Fruit fly (Drosophila melanogaster) whole organism, wandering third instar larva: ENCODE results near the gene CG13722.

Experiments
- Abd-B ChIP-seq: fragments of >200 bp; optimal IDR thresholded peaks from 2 replicates; lab custom pipeline; 2017; ENCODE audit warnings: missing biosample characterization, missing genetic modification characterization
- CG32264 ChIP-seq: fragments of 200-800 bp; sonication (Bioruptor generic); optimal IDR thresholded peaks from 2 replicates; lab custom pipeline; 2016; ENCODE audit warnings: missing biosample characterization, missing genetic modification characterization
- CG9705 ChIP-seq: fragments of 200-800 bp; sonication (Bioruptor generic); optimal IDR thresholded peaks from 2 replicates; lab custom pipeline; 2018; ENCODE audit warnings: missing biosample characterization, mild to moderate bottlenecking, missing genetic modification characterization
- CrebA ChIP-seq: fragments of 200-800 bp; sonication (Bioruptor generic); optimal IDR thresholded peaks from 2 replicates; lab custom pipeline; 2016; ENCODE audit warnings: missing biosample characterization, mild to moderate bottlenecking, missing genetic modification characterization, borderline replicate concordance
- Dfd ChIP-seq: fragments of >200 bp; optimal IDR thresholded peaks from 2 replicates; lab custom pipeline; 2017; ENCODE audit warnings: missing biosample characterization, missing genetic modification characterization
- GATAd ChIP-seq: sonication (Bioruptor generic); optimal IDR thresholded peaks from 2 replicates; lab custom pipeline; 2016; ENCODE audit warnings: missing biosample characterization, missing genetic modification characterization
- HLH106 ChIP-seq: fragments of 200-800 bp; optimal IDR thresholded peaks from 3 replicates; lab custom pipeline; 2019; ENCODE audit warnings: missing biosample characterization, mild to moderate bottlenecking, missing genetic modification characterization, moderate library complexity
- Hnf4 ChIP-seq: fragments of 200-800 bp; sonication (Bioruptor generic); optimal IDR thresholded peaks from 2 replicates; lab custom pipeline; 2016; ENCODE audit warnings: missing biosample characterization, mild to moderate bottlenecking, missing genetic modification characterization
- Jra ChIP-seq: sonication (Bioruptor generic); optimal IDR thresholded peaks from 2 replicates; lab custom pipeline; 2016; ENCODE audit warnings: missing biosample characterization, missing genetic modification characterization
- Mio ChIP-seq: sonication (Bioruptor generic); optimal IDR thresholded peaks from 2 replicates; lab custom pipeline; 2016; ENCODE audit warnings: missing biosample characterization, missing genetic modification characterization
- Myc ChIP-seq: fragments of >200 bp; optimal IDR thresholded peaks from 2 replicates; lab custom pipeline; 2017
- N ChIP-seq: fragments of >200 bp; optimal IDR thresholded peaks from 2 replicates; lab custom pipeline; 2018; ENCODE audit warnings: missing biosample characterization, missing external identifiers, missing genetic modification characterization
- OdsH ChIP-seq: fragments of 200-800 bp; sonication (Bioruptor generic); optimal IDR thresholded peaks from 2 replicates; lab custom pipeline; 2016; ENCODE audit warnings: missing biosample characterization, mild to moderate bottlenecking, missing genetic modification characterization
- Rel ChIP-seq, 2 experiments: fragments of 200-800 bp; sonication (Bioruptor generic) in 1 of 2; optimal IDR thresholded peaks; 2 replicates in 1 of 2; 3 replicates in 1 of 2; lab custom pipeline; 2016 to 2019; ENCODE audit warnings: mild to moderate bottlenecking in 2 of 2, missing biosample characterization in 2 of 2, missing genetic modification characterization in 2 of 2, moderate library complexity in 1 of 2
- Sp1 ChIP-seq: fragments of 200-800 bp; sonication (Bioruptor generic); optimal IDR thresholded peaks from 3 replicates; lab custom pipeline; 2019; ENCODE audit warnings: missing biosample characterization, mild to moderate bottlenecking, missing genetic modification characterization, moderate library complexity
- Vsx2 ChIP-seq: fragments of 200-300, 225-300 bp; sonication (Bioruptor generic); optimal IDR thresholded peaks from 2 replicates; lab custom pipeline; 2018; ENCODE audit warnings: missing biosample characterization, missing genetic modification characterization; ENCODE audit not compliant: partially characterized antibody
- br ChIP-seq: fragments of 200-800 bp; sonication (Bioruptor generic); optimal IDR thresholded peaks from 2 replicates; lab custom pipeline; 2016; ENCODE audit warnings: missing biosample characterization, missing genetic modification characterization
- brk ChIP-seq: fragments of 200-800 bp; sonication (Bioruptor generic); optimal IDR thresholded peaks from 2 replicates; lab custom pipeline; 2016; ENCODE audit warnings: missing biosample characterization, mild to moderate bottlenecking, missing genetic modification characterization
- dl ChIP-seq, 2 experiments: fragments of 175-275, 200-275 bp in 1 of 2; fragments of 200-275 bp in 1 of 2; sonication (Bioruptor generic); optimal IDR thresholded peaks; lab custom pipeline; 2018; ENCODE audit warnings: mild to moderate bottlenecking in 2 of 2, missing biosample characterization in 2 of 2, missing genetic modification characterization in 2 of 2, moderate library complexity in 2 of 2; ENCODE audit not compliant: partially characterized antibody in 2 of 2, insufficient read depth in 1 of 2
- dmrt93B ChIP-seq: fragments of 200-800 bp; sonication (Bioruptor generic); optimal IDR thresholded peaks from 2 replicates; lab custom pipeline; 2018; ENCODE audit warnings: missing biosample characterization, mild to moderate bottlenecking, missing genetic modification characterization
- ey ChIP-seq: fragments of 200-800 bp; sonication (Bioruptor generic); optimal IDR thresholded peaks from 2 replicates; lab custom pipeline; 2016; ENCODE audit warnings: missing biosample characterization, missing genetic modification characterization
- foxo ChIP-seq, 2 experiments: fragments of 200-800 bp; sonication (Bioruptor generic); optimal IDR thresholded peaks; 2 replicates in 1 of 2; 3 replicates in 1 of 2; lab custom pipeline; 2016 to 2017; ENCODE audit warnings: missing biosample characterization in 2 of 2, missing genetic modification characterization in 2 of 2
- h ChIP-seq: fragments of 200-800 bp; sonication (Bioruptor generic); optimal IDR thresholded peaks from 3 replicates; lab custom pipeline; 2016; ENCODE audit warnings: missing biosample characterization, mild to moderate bottlenecking, missing genetic modification characterization
- jim ChIP-seq: fragments of 175-275, 200-325 bp; sonication (Bioruptor generic); optimal IDR thresholded peaks from 2 replicates; lab custom pipeline; 2016; ENCODE audit warnings: missing biosample characterization, mild to moderate bottlenecking, missing genetic modification characterization
- lola ChIP-seq: fragments of >200 bp; optimal IDR thresholded peaks from 2 replicates; lab custom pipeline; 2017; ENCODE audit warnings: missing biosample characterization, missing genetic modification characterization
- pan ChIP-seq: fragments of >200 bp; optimal IDR thresholded peaks from 2 replicates; lab custom pipeline; 2017
- psq ChIP-seq: fragments of 200-800 bp; sonication (Bioruptor generic); optimal IDR thresholded peaks from 3 replicates; lab custom pipeline; 2017; ENCODE audit warnings: missing biosample characterization, mild to moderate bottlenecking, missing genetic modification characterization, moderate library complexity
- sage ChIP-seq: fragments of 200-800 bp; sonication (Bioruptor generic); optimal IDR thresholded peaks from 2 replicates; lab custom pipeline; 2016; ENCODE audit warnings: missing biosample characterization, mild to moderate bottlenecking, missing genetic modification characterization
- sv ChIP-seq: fragments of 200-800 bp; sonication (Bioruptor generic); optimal IDR thresholded peaks from 3 replicates; lab custom pipeline; 2016; ENCODE audit warnings: missing biosample characterization, missing genetic modification characterization
- tai ChIP-seq: sonication (Bioruptor generic); optimal IDR thresholded peaks from 2 replicates; lab custom pipeline; 2016; ENCODE audit warnings: missing biosample characterization, missing genetic modification characterization
- usp ChIP-seq: fragments of >200 bp; optimal IDR thresholded peaks from 2 replicates; lab custom pipeline; 2017; ENCODE audit warnings: missing biosample characterization, missing genetic modification characterization

CG13722 gene

dm6 chr3L:4460307-4461088 is 30.3 kb downstream of the CG13722 start, which contains the start of gene CG15022:
Gene CG15022, minus strand, starts transcription at chr3L:4460317.
- TF ChIP-seq Dfd (no peak), Rel (GFP tag; optimal IDR thresholded peaks at IDR 0.05; lab: Kevin White, UChicago) (no peak), Rel (tag; optimal IDR thresholded peaks at IDR 0.05; lab: Kevin White, UChicago) (no peak), psq (no peak), sage (GFP tag; lab: Kevin White, UChicago) (no peak), dl (GFP tag; optimal IDR thresholded peaks at IDR 0.05; lab: Kevin White, UChicago; ENCODE audit: insufficient read depth in 1 of 2, partially characterized antibody in 2 of 2) (no peak), GATAd (no peak), Sp1 (GFP tag; lab: Kevin White, UChicago) (no peak), foxo (GFP tag; optimal IDR thresholded peaks at IDR 0.05; lab: Kevin White, UChicago) (no peak), sv (GFP tag; lab: Kevin White, UChicago) (no peak), usp (GFP tag; lab: Kevin White, UChicago) (no peak), CrebA (GFP tag; lab: Kevin White, UChicago) (no peak)

- TF ChIP-seq Rel (GFP tag; optimal IDR thresholded peaks at IDR 0.05; lab: Kevin White, UChicago) (no peak), Rel (tag; optimal IDR thresholded peaks at IDR 0.05; lab: Kevin White, UChicago) (no peak), dmrt93B (GFP tag; lab: Kevin White, UChicago) (no peak), HLH106 (tag; lab: Kevin White, UChicago) (no peak), GATAd (no peak), CrebA (GFP tag; lab: Kevin White, UChicago) (no peak), Abd-B (GFP tag; lab: Kevin White, UChicago) (no peak), Jra (GFP tag; lab: Kevin White, UChicago) (no peak), Dfd (no peak), lola (GFP tag; lab: Kevin White, UChicago) (no peak), CG9705 (GFP tag; lab: Kevin White, UChicago) (no peak), Mio (no peak), CG32264 (GFP tag; lab: Kevin White, UChicago) (no peak), sv (GFP tag; lab: Kevin White, UChicago) (no peak), Vsx2 (no peak), br (GFP tag; lab: Kevin White, UChicago) (no peak), brk (GFP tag; lab: Kevin White, UChicago) (no peak), OdsH (GFP tag; lab: Kevin White, UChicago) (no peak), N (GFP tag; lab: Kevin White, UChicago) (no peak)
Measured at dm6 chr3L:4458063-4458462, 32.7 kb downstream of the CG13722 start, which contains the start of gene CG11345. Gene CG11345, minus strand, starts transcription at chr3L:4458163.

- no peak for TF ChIP-seq foxo (GFP tag; optimal IDR thresholded peaks at IDR 0.05; lab: Kevin White, UChicago)
- no peak for TF ChIP-seq OdsH (GFP tag; lab: Kevin White, UChicago)
- TF ChIP-seq Dfd = no peak
- TF ChIP-seq Myc (lab: Kevin White, UChicago) = no peak
- no peak for TF ChIP-seq psq
- no peak for TF ChIP-seq pan (lab: Kevin White, UChicago)
- no peak for TF ChIP-seq h (GFP tag; lab: Kevin White, UChicago)
- no peak for TF ChIP-seq lola (GFP tag; lab: Kevin White, UChicago)
Measured at dm6 chr3L:4447229-4447628, 43.5 kb downstream of the CG13722 start.

- TF ChIP-seq Jra (GFP tag; lab: Kevin White, UChicago) = no peak
- TF ChIP-seq brk (GFP tag; lab: Kevin White, UChicago) = no peak
- TF ChIP-seq dl (GFP tag; optimal IDR thresholded peaks at IDR 0.05; lab: Kevin White, UChicago; ENCODE audit: insufficient read depth in 1 of 2, partially characterized antibody in 2 of 2) = no peak
- TF ChIP-seq Rel (GFP tag; optimal IDR thresholded peaks at IDR 0.05; lab: Kevin White, UChicago) = no peak
- no peak for TF ChIP-seq Rel (tag; optimal IDR thresholded peaks at IDR 0.05; lab: Kevin White, UChicago)
- no peak for TF ChIP-seq ey (GFP tag; lab: Kevin White, UChicago)
- no peak for TF ChIP-seq tai (GFP tag; lab: Kevin White, UChicago)
- TF ChIP-seq sv (GFP tag; lab: Kevin White, UChicago) = no peak
- no peak for TF ChIP-seq CG9705 (GFP tag; lab: Kevin White, UChicago)
- TF ChIP-seq psq = no peak
- no peak for TF ChIP-seq CrebA (GFP tag; lab: Kevin White, UChicago)
- no peak for TF ChIP-seq Hnf4 (GFP tag; lab: Kevin White, UChicago)
- no peak for TF ChIP-seq N (GFP tag; lab: Kevin White, UChicago)
- TF ChIP-seq Vsx2 = no peak
- TF ChIP-seq pan (lab: Kevin White, UChicago) = no peak
- no peak for TF ChIP-seq GATAd
- no peak for TF ChIP-seq usp (GFP tag; lab: Kevin White, UChicago)
- TF ChIP-seq jim (GFP tag; lab: Kevin White, UChicago) = no peak
- no peak for TF ChIP-seq Myc (lab: Kevin White, UChicago)
- no peak for TF ChIP-seq sage (GFP tag; lab: Kevin White, UChicago)
Measured at dm6 chr3L:4446273-4446672, 44.5 kb downstream of the CG13722 start, which contains the start of gene CG12607. Gene CG12607, plus strand, starts transcription at chr3L:4446573.
